Worm (Caenorhabditis elegans) whole organism, young adult: Measurements from ENCODE around the gene trmt-10C.2.

Experiments used
- B0019.2 ChIP-seq: fragments of 200-800 bp; sonication (Bioruptor generic); conservative IDR thresholded peaks from 2 replicates; pipeline ENCODE4 v1.3.6; 2022; ENCODE audit warnings: missing genetic modification reagents, missing genetic modification characterization, missing compliant biosample characterization
- B0336.3 ChIP-seq: fragments of 200-800 bp; sonication (Bioruptor generic); IDR thresholded peaks from 2 replicates; pipeline ENCODE4 v1.3.6; 2022; ENCODE audit warnings: missing genetic modification characterization, missing compliant biosample characterization
- C06A6.2 ChIP-seq: fragments of 200-800 bp; sonication (Bioruptor generic); conservative IDR thresholded peaks from 2 replicates; pipeline ENCODE4 v1.3.6; 2022; ENCODE audit warnings: missing genetic modification characterization, missing compliant biosample characterization
- D2030.7 ChIP-seq: fragments of 200-800 bp; sonication (Bioruptor generic); IDR thresholded peaks from 2 replicates; pipeline ENCODE4 v1.3.6; 2022; ENCODE audit warnings: missing genetic modification reagents, missing genetic modification characterization, missing compliant biosample characterization
- F22D6.2 ChIP-seq: sonication (generic microtip); optimal IDR thresholded peaks from 2 replicates; lab custom pipeline; 2016; ENCODE audit warnings: mild to moderate bottlenecking, missing genetic modification characterization, missing compliant biosample characterization
- F37B4.10 ChIP-seq: fragments of 200-800 bp; sonication (Bioruptor generic); IDR thresholded peaks from 2 replicates; pipeline ENCODE4 v1.3.6; 2022; ENCODE audit warnings: missing genetic modification characterization, missing compliant biosample characterization
- F39B2.1 ChIP-seq: fragments of 200-800 bp; sonication (Bioruptor generic); IDR thresholded peaks from 2 replicates; pipeline ENCODE4 v1.3.6; 2022; ENCODE audit warnings: missing genetic modification reagents, missing genetic modification characterization, missing compliant biosample characterization
- F49E8.2 ChIP-seq: sonication (generic microtip); optimal IDR thresholded peaks from 3 replicates; lab custom pipeline; 2017; ENCODE audit warnings: missing genetic modification characterization, mild to moderate bottlenecking, missing compliant biosample characterization, antibody characterized with exemption, moderate library complexity; ENCODE audit not compliant: insufficient read depth
- F57C9.4 ChIP-seq: sonication (generic microtip); optimal IDR thresholded peaks from 2 replicates; lab custom pipeline; 2017; ENCODE audit warnings: mild to moderate bottlenecking, missing genetic modification characterization, missing compliant biosample characterization
- K11D2.4 ChIP-seq: fragments of 200-800 bp; sonication (Bioruptor generic); IDR thresholded peaks from 2 replicates; pipeline ENCODE4 v1.3.6; 2022; ENCODE audit warnings: missing genetic modification reagents, missing genetic modification characterization, missing compliant biosample characterization
- Y53G8AR.9 ChIP-seq: fragments of 200-800 bp; sonication (Bioruptor generic); conservative IDR thresholded peaks from 2 replicates; pipeline ENCODE4 v1.3.6; 2022; ENCODE audit warnings: missing genetic modification reagents, missing genetic modification characterization, missing compliant biosample characterization
- Y79H2A.3 ChIP-seq: fragments of 200-800 bp; sonication (Bioruptor generic); conservative IDR thresholded peaks from 2 replicates; pipeline ENCODE4 v1.3.6; 2022; ENCODE audit warnings: missing genetic modification reagents, missing genetic modification characterization, missing compliant biosample characterization
- ZK185.1 ChIP-seq: sonication (generic microtip); optimal IDR thresholded peaks from 2 replicates; lab custom pipeline; 2016; ENCODE audit warnings: mild to moderate bottlenecking, missing genetic modification characterization, missing compliant biosample characterization; ENCODE audit not compliant: poor library complexity, severe bottlenecking
- aptf-2 ChIP-seq: fragments of 200-800 bp; sonication (Bioruptor generic); conservative IDR thresholded peaks from 2 replicates; pipeline ENCODE4 v1.3.6; 2022; ENCODE audit warnings: missing genetic modification reagents, missing genetic modification characterization, missing compliant biosample characterization
- aptf-3 ChIP-seq: fragments of 200-800 bp; sonication (Bioruptor generic); IDR thresholded peaks from 2 replicates; pipeline ENCODE4 v1.3.6; 2022; ENCODE audit warnings: missing genetic modification characterization, missing compliant biosample characterization
- athp-1 ChIP-seq: sonication (generic microtip); optimal IDR thresholded peaks from 2 replicates; lab custom pipeline; 2017; ENCODE audit warnings: mild to moderate bottlenecking, missing genetic modification characterization, missing compliant biosample characterization
- attf-5 ChIP-seq: fragments of 200-800 bp; sonication (Bioruptor generic); optimal IDR thresholded peaks from 2 replicates; lab custom pipeline; 2018; ENCODE audit warnings: mild to moderate bottlenecking, missing genetic modification characterization, missing compliant biosample characterization
- bed-1 ChIP-seq: fragments of 200-800 bp; sonication (Bioruptor generic); IDR thresholded peaks from 2 replicates; pipeline ENCODE4 v1.3.6; 2022; ENCODE audit warnings: missing genetic modification reagents, missing genetic modification characterization, missing compliant biosample characterization
- ccch-3 ChIP-seq: fragments of 200-800 bp; sonication (Bioruptor generic); optimal IDR thresholded peaks from 2 replicates; lab custom pipeline; 2018; ENCODE audit warnings: mild to moderate bottlenecking, missing genetic modification characterization, missing compliant biosample characterization
- ceh-100 ChIP-seq: fragments of 200-800 bp; sonication (Bioruptor generic); IDR thresholded peaks from 2 replicates; pipeline ENCODE4 v1.3.6; 2022; ENCODE audit warnings: missing genetic modification reagents, missing genetic modification characterization, missing compliant biosample characterization
- die-1 ChIP-seq: sonication (generic microtip); optimal IDR thresholded peaks from 2 replicates; lab custom pipeline; 2016; ENCODE audit warnings: missing genotype, mild to moderate bottlenecking, missing genetic modification characterization, missing compliant biosample characterization
- egl-18 ChIP-seq: fragments of 200-800 bp; sonication (Bioruptor generic); IDR thresholded peaks from 2 replicates; pipeline ENCODE4 v1.3.6; 2022; ENCODE audit warnings: missing genetic modification reagents, missing genetic modification characterization, missing compliant biosample characterization
- egrh-3 ChIP-seq: fragments of 200-800 bp; sonication (Bioruptor generic); IDR thresholded peaks from 2 replicates; pipeline ENCODE4 v1.3.6; 2022; ENCODE audit warnings: missing genetic modification reagents, missing genetic modification characterization, missing compliant biosample characterization
- him-1 ChIP-seq: sonication (generic microtip); optimal IDR thresholded peaks from 2 replicates; lab custom pipeline; 2016; ENCODE audit warnings: missing genotype, missing genetic modification reagents, missing genetic modification characterization, missing compliant biosample characterization
- hlh-26 ChIP-seq: fragments of 200-800 bp; sonication (Bioruptor generic); conservative IDR thresholded peaks from 2 replicates; pipeline ENCODE4 v1.3.6; 2022; ENCODE audit warnings: missing genetic modification reagents, missing genetic modification characterization, missing compliant biosample characterization
- hmg-20 ChIP-seq: fragments of 200-800 bp; sonication (Bioruptor generic); IDR thresholded peaks from 2 replicates; pipeline ENCODE4 v1.3.6; 2022; ENCODE audit warnings: missing genetic modification reagents, missing genetic modification characterization, missing compliant biosample characterization
- lag-1 ChIP-seq: fragments of 200-800 bp; sonication (Bioruptor generic); IDR thresholded peaks from 2 replicates; pipeline ENCODE4 v1.3.6; 2022; ENCODE audit warnings: missing genetic modification reagents, missing genetic modification characterization, missing compliant biosample characterization
- let-607 ChIP-seq, 2 experiments: fragments of 200-800 bp in 1 of 2; sonication (Bioruptor generic) in 1 of 2; sonication (generic microtip) in 1 of 2; optimal IDR thresholded peaks; 2 replicates each; lab custom pipeline; 2016 to 2018; ENCODE audit warnings: mild to moderate bottlenecking in 2 of 2, missing compliant biosample characterization in 2 of 2, missing genetic modification characterization in 2 of 2, moderate library complexity in 2 of 2, missing genotype in 1 of 2
- lin-40 ChIP-seq: sonication (generic microtip); optimal IDR thresholded peaks from 2 replicates; lab custom pipeline; 2016; ENCODE audit warnings: missing genetic modification characterization, mild to moderate bottlenecking, missing compliant biosample characterization, missing genotype, missing genetic modification reagents
- lsl-1 ChIP-seq: fragments of 200-800 bp; sonication (Bioruptor generic); optimal IDR thresholded peaks from 2 replicates; lab custom pipeline; 2018; ENCODE audit warnings: mild to moderate bottlenecking, missing genetic modification characterization, moderate library complexity, missing compliant biosample characterization
- madf-10 ChIP-seq: sonication (generic microtip); optimal IDR thresholded peaks from 2 replicates; lab custom pipeline; 2016; ENCODE audit warnings: mild to moderate bottlenecking, missing genetic modification characterization, missing compliant biosample characterization
- madf-6 ChIP-seq: fragments of 200-800 bp; sonication (Bioruptor generic); IDR thresholded peaks from 2 replicates; pipeline ENCODE4 v1.3.6; 2022; ENCODE audit warnings: missing genetic modification reagents, missing genetic modification characterization, missing compliant biosample characterization
- mcd-1 ChIP-seq: fragments of 200-800 bp; sonication (Bioruptor generic); IDR thresholded peaks from 2 replicates; pipeline ENCODE4 v1.3.6; 2022; ENCODE audit warnings: missing genetic modification reagents, missing genetic modification characterization, missing compliant biosample characterization
- nhr-120 ChIP-seq: fragments of 200-800 bp; sonication (Bioruptor generic); IDR thresholded peaks from 2 replicates; pipeline ENCODE4 v1.3.6; 2022; ENCODE audit warnings: missing genetic modification characterization, missing compliant biosample characterization
- nhr-179 ChIP-seq: sonication (generic microtip); optimal IDR thresholded peaks from 2 replicates; lab custom pipeline; 2016; ENCODE audit warnings: mild to moderate bottlenecking, missing genetic modification characterization, missing compliant biosample characterization
- pha-4 ChIP-seq: fragments of 150-350 bp; sonication (generic microtip); optimal IDR thresholded peaks from 2 replicates; lab custom pipeline; 2014; ENCODE audit warnings: missing biosample characterization, missing genetic modification reagents, missing genetic modification characterization
- rcor-1 ChIP-seq: fragments of 200-800 bp; sonication (Bioruptor generic); IDR thresholded peaks from 2 replicates; pipeline ENCODE4 v1.3.6; 2022; ENCODE audit warnings: missing genetic modification reagents, missing genetic modification characterization, missing compliant biosample characterization
- rec-8 ChIP-seq, 2 experiments: sonication (generic microtip); optimal IDR thresholded peaks; 2 replicates each; lab custom pipeline; 2016; ENCODE audit warnings: mild to moderate bottlenecking in 2 of 2, missing genetic modification characterization in 2 of 2, missing genetic modification reagents in 2 of 2, missing genotype in 2 of 2, missing biosample characterization in 1 of 2, missing compliant biosample characterization in 1 of 2, moderate library complexity in 1 of 2
- rpc-1 ChIP-seq, 2 experiments: fragments of 150-350 bp in 1 of 2; sonication (generic microtip) in 1 of 2; optimal IDR thresholded peaks; 2 replicates each; lab custom pipeline; 2014 to 2018; ENCODE audit warnings: missing biosample characterization in 1 of 2, missing genetic modification characterization in 1 of 2, missing genetic modification reagents in 1 of 2, missing genotype in 1 of 2
- sdz-38 ChIP-seq: sonication (generic microtip); optimal IDR thresholded peaks from 2 replicates; lab custom pipeline; 2016; ENCODE audit warnings: missing genotype, missing genetic modification characterization, missing compliant biosample characterization
- snpc-1.1 ChIP-seq: sonication (generic microtip); optimal IDR thresholded peaks from 2 replicates; lab custom pipeline; 2017; ENCODE audit warnings: missing genetic modification characterization, mild to moderate bottlenecking, missing compliant biosample characterization, antibody characterized with exemption, moderate library complexity, missing genotype, missing genetic modification reagents; ENCODE audit not compliant: insufficient read depth
- snpc-3.4 ChIP-seq: sonication (generic microtip); optimal IDR thresholded peaks from 2 replicates; lab custom pipeline; 2017; ENCODE audit warnings: missing genetic modification characterization, mild to moderate bottlenecking, missing compliant biosample characterization, antibody characterized with exemption, moderate library complexity, missing genotype, missing genetic modification reagents
- tbp1 ChIP-seq: fragments of 200-800 bp; sonication (Bioruptor generic); optimal IDR thresholded peaks from 2 replicates; lab custom pipeline; 2018; ENCODE audit warnings: mild to moderate bottlenecking, missing genetic modification characterization, missing compliant biosample characterization
- tbx-9 ChIP-seq: sonication (generic microtip); optimal IDR thresholded peaks from 2 replicates; lab custom pipeline; 2016; ENCODE audit warnings: borderline replicate concordance, missing genetic modification characterization, inconsistent platforms, missing compliant biosample characterization
- unc-130 ChIP-seq: sonication (generic microtip); optimal IDR thresholded peaks from 2 replicates; lab custom pipeline; 2016; ENCODE audit warnings: missing genetic modification reagents, missing genetic modification characterization, missing compliant biosample characterization
- xnd-1 ChIP-seq: sonication (generic microtip); optimal IDR thresholded peaks from 2 replicates; lab custom pipeline; 2016; ENCODE audit warnings: missing genotype, missing genetic modification reagents, missing genetic modification characterization, missing compliant biosample characterization
- zfh-2 ChIP-seq: fragments of 200-800 bp; sonication (Bioruptor generic); conservative IDR thresholded peaks from 2 replicates; pipeline ENCODE4 v1.3.6; 2022; ENCODE audit warnings: missing genetic modification reagents, missing genetic modification characterization, missing compliant biosample characterization

Gene trmt-10C.2

DNA sequence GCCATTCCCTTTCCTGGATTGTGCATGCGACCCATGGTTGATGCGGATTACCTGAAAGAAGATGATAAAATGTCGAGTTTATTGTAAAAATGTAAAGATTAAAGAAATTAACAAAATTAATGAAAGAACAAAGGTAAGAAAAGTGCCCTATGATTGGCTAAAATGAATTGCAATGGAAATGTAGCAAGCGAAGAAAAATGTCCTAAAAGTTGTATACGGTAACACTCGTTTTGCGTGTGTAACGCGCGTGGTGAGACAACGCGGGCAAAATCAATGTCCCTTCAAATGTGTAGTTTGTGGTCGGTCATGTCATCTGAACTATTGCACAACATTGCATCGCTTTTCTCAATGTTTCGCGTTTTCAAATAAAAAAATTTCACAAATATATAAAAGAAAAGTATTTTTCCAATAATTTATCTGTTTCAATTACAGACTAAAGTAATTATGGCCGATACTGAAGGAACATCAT is 28.9 kb downstream of the trmt-10C.2 start, which contains the start of the genes rps-13 and nfx-1 (continued):
- TF ChIP-seq madf-6 (GFP tag; lab: Robert Waterston, UW) (peak; percentile 64; the same call in 1 of the 2 replicates), hlh-26 (GFP tag; lab: Robert Waterston, UW) (no peak), F22D6.2 (tag; lab: Kevin White, UChicago) (no peak), ZK185.1 (tag; lab: Kevin White, UChicago) (peak; percentile 71), hmg-20 (GFP tag; lab: Robert Waterston, UW) (no peak), aptf-2 (no peak), rec-8 (tag; optimal IDR thresholded peaks at IDR 0.05; lab: Kevin White, UChicago) (no peak), Y79H2A.3 (GFP tag; lab: Robert Waterston, UW) (no peak), zfh-2 (GFP tag; lab: Robert Waterston, UW) (no peak), unc-130 (GFP tag; lab: Kevin White, UChicago) (no peak), pha-4 (tag; lab: Kevin White, UChicago) (no peak), C06A6.2 (GFP tag; lab: Robert Waterston, UW) (no peak), mcd-1 (GFP tag; lab: Robert Waterston, UW) (peak; percentile 40; the same call in 1 of the 2 replicates), die-1 (tag; lab: Kevin White, UChicago) (no peak), aptf-3 (GFP tag; lab: Robert Waterston, UW) (no peak), rcor-1 (GFP tag; lab: Robert Waterston, UW) (peak; percentile 71; the same call in 1 of the 2 replicates), tbp1 (GFP tag; lab: Kevin White, UChicago) (peak; percentile 46), snpc-3.4 (tag; lab: Kevin White, UChicago) (no peak), Y53G8AR.9 (GFP tag; lab: Robert Waterston, UW) (no peak), tbx-9 (tag; lab: Kevin White, UChicago) (no peak), B0336.3 (GFP tag; lab: Robert Waterston, UW) (no peak), nhr-120 (no peak), ccch-3 (no peak), F57C9.4 (tag; lab: Kevin White, UChicago) (no peak), rpc-1 (optimal IDR thresholded peaks at IDR 0.05; lab: Kevin White, UChicago) (no peak), rpc-1 (tag; optimal IDR thresholded peaks at IDR 0.05; lab: Kevin White, UChicago) (no peak), bed-1 (GFP tag; lab: Robert Waterston, UW) (no peak), B0019.2 (GFP tag; lab: Robert Waterston, UW) (no peak), F37B4.10 (GFP tag; lab: Robert Waterston, UW) (no peak), egrh-3 (no peak), sdz-38 (no peak), F39B2.1 (GFP tag; lab: Robert Waterston, UW) (no peak), D2030.7 (GFP tag; lab: Robert Waterston, UW) (peak; percentile 53), F49E8.2 (peak; percentile 44), lsl-1 (GFP tag; lab: Kevin White, UChicago) (peak; percentile 87), ceh-100 (no peak), lag-1 (GFP tag; lab: Robert Waterston, UW) (no peak), K11D2.4 (no peak), xnd-1 (peak; percentile 2), egl-18 (GFP tag; lab: Robert Waterston, UW) (no peak), attf-5 (peak; percentile 74), nhr-179 (no peak), him-1 (no peak), snpc-1.1 (tag; lab: Kevin White, UChicago) (no peak), madf-10 (tag; lab: Kevin White, UChicago) (no peak), lin-40 (tag; lab: Kevin White, UChicago) (peak; percentile 45), athp-1 (no peak), let-607 (tag; optimal IDR thresholded peaks at IDR 0.05; lab: Kevin White, UChicago) (peak in 1 of 2 experiments; percentile 34)
